Worm (Caenorhabditis elegans) whole organism, L4 larva: Measurements from ENCODE around the gene Y54F10AR.1.
A peak's percentile ranks its signal among the peaks of the same experiment; 100 is the strongest.

ENCODE experiments used
- D1046.2 ChIP-seq: fragments of 200-800 bp; sonication (Bioruptor generic); IDR thresholded peaks from 2 replicates; pipeline ENCODE4 v1.3.6; 2022; ENCODE audit warnings: missing genetic modification characterization, missing compliant biosample characterization
- F10B5.3 ChIP-seq: sonication (generic microtip); optimal IDR thresholded peaks from 2 replicates; lab custom pipeline; 2016; ENCODE audit warnings: mild to moderate bottlenecking, missing genetic modification characterization, missing compliant biosample characterization
- F26F4.8 ChIP-seq: fragments of 200-800 bp; sonication (Bioruptor generic); conservative IDR thresholded peaks from 2 replicates; pipeline ENCODE4 v1.3.6; 2022; ENCODE audit warnings: missing genetic modification characterization, missing compliant biosample characterization
- F37D6.2 ChIP-seq: sonication (generic microtip); optimal IDR thresholded peaks from 2 replicates; lab custom pipeline; 2016; ENCODE audit warnings: mild to moderate bottlenecking, missing genetic modification characterization, missing compliant biosample characterization
- F49E8.2 ChIP-seq: sonication (generic microtip); optimal IDR thresholded peaks from 2 replicates; lab custom pipeline; 2016; ENCODE audit warnings: missing compliant biosample characterization, mild to moderate bottlenecking, missing genetic modification characterization, borderline replicate concordance
- R02D3.7 ChIP-seq: fragments of 150-350 bp; sonication (generic microtip); optimal IDR thresholded peaks from 3 replicates; lab custom pipeline; 2014; ENCODE audit warnings: missing biosample characterization, missing genetic modification characterization
- Y105C5A.15 ChIP-seq: fragments of 200-800 bp; sonication (Bioruptor generic); IDR thresholded peaks from 2 replicates; pipeline ENCODE4 v1.3.6; 2022; ENCODE audit warnings: missing genetic modification characterization, missing compliant biosample characterization
- Y75B8A.6 ChIP-seq: fragments of 200-800 bp; sonication (Bioruptor generic); IDR thresholded peaks from 2 replicates; pipeline ENCODE4 v1.3.6; 2022; ENCODE audit warnings: missing genetic modification reagents, missing genetic modification characterization, missing compliant biosample characterization
- ZK546.5 ChIP-seq, 2 experiments: sonication (generic microtip); optimal IDR thresholded peaks; 2 replicates each; lab custom pipeline; 2017; ENCODE audit warnings: missing biosample characterization in 2 of 2, missing genetic modification characterization in 2 of 2
- aly-2 ChIP-seq: sonication (generic microtip); optimal IDR thresholded peaks from 2 replicates; lab custom pipeline; 2018; ENCODE audit warnings: missing biosample characterization, missing genetic modification characterization
- attf-4 ChIP-seq: sonication (generic microtip); optimal IDR thresholded peaks from 3 replicates; lab custom pipeline; 2017; ENCODE audit warnings: missing biosample characterization, missing genetic modification characterization
- ceh-82 ChIP-seq: sonication (generic microtip); optimal IDR thresholded peaks from 2 replicates; lab custom pipeline; 2017; ENCODE audit warnings: missing biosample characterization, missing genetic modification characterization
- cey-2 ChIP-seq: sonication (generic microtip); optimal IDR thresholded peaks from 3 replicates; lab custom pipeline; 2017; ENCODE audit warnings: missing genetic modification characterization, mild to moderate bottlenecking, missing compliant biosample characterization, antibody characterized with exemption, borderline replicate concordance; ENCODE audit not compliant: insufficient read depth
- daf-16 ChIP-seq, 3 experiments: sonication (generic microtip); optimal IDR thresholded peaks; 2 replicates each; lab custom pipeline; 2016 to 2017; ENCODE audit warnings: missing genetic modification characterization in 3 of 3, missing genetic modification reagents in 3 of 3, mild to moderate bottlenecking in 2 of 3, missing compliant biosample characterization in 2 of 3, missing biosample characterization in 1 of 3, moderate library complexity in 1 of 3
- daf-19 ChIP-seq: fragments of 200-800 bp; sonication (Bioruptor generic); conservative IDR thresholded peaks from 2 replicates; pipeline ENCODE4 v1.3.6; 2022; ENCODE audit warnings: missing genetic modification characterization, missing compliant biosample characterization
- daf-8 ChIP-seq: fragments of 200-800 bp; sonication (Bioruptor generic); IDR thresholded peaks from 2 replicates; pipeline ENCODE4 v1.3.6; 2022; ENCODE audit warnings: missing genetic modification characterization, missing compliant biosample characterization
- dmd-6 ChIP-seq: fragments of 200-800 bp; sonication (Bioruptor generic); IDR thresholded peaks from 2 replicates; pipeline ENCODE4 v1.3.6; 2022; ENCODE audit warnings: missing genetic modification reagents, missing genetic modification characterization, missing compliant biosample characterization
- dmd-8 ChIP-seq: fragments of 200-800 bp; sonication (Bioruptor generic); IDR thresholded peaks from 2 replicates; pipeline ENCODE4 v1.3.6; 2022; ENCODE audit warnings: missing genetic modification characterization, missing compliant biosample characterization
- dve-1 ChIP-seq: sonication (generic microtip); optimal IDR thresholded peaks from 2 replicates; lab custom pipeline; 2017; ENCODE audit warnings: antibody characterized with exemption, mild to moderate bottlenecking, missing genetic modification characterization, missing compliant biosample characterization; ENCODE audit not compliant: insufficient read depth
- fos-1 ChIP-seq: fragments of 150-350 bp; optimal IDR thresholded peaks from 2 replicates; lab custom pipeline; 2014; ENCODE audit warnings: missing biosample characterization, missing genetic modification characterization
- gei-8 ChIP-seq: fragments of 200-800 bp; sonication (Bioruptor generic); optimal IDR thresholded peaks from 2 replicates; lab custom pipeline; 2018; ENCODE audit warnings: mild to moderate bottlenecking, missing genetic modification characterization, missing compliant biosample characterization
- hlh-30 ChIP-seq: sonication (generic microtip); optimal IDR thresholded peaks from 2 replicates; lab custom pipeline; 2017; ENCODE audit warnings: antibody characterized with exemption, mild to moderate bottlenecking, missing genetic modification characterization, missing compliant biosample characterization; ENCODE audit not compliant: insufficient read depth
- jun-1 ChIP-seq: fragments of 150-350 bp; optimal IDR thresholded peaks from 2 replicates; lab custom pipeline; 2014; ENCODE audit warnings: missing biosample characterization, missing genetic modification reagents, missing genetic modification characterization
- lim-7 ChIP-seq: fragments of 200-800 bp; sonication (Bioruptor generic); IDR thresholded peaks from 2 replicates; pipeline ENCODE4 v1.3.6; 2022; ENCODE audit warnings: missing genetic modification characterization, missing compliant biosample characterization
- lin-1 ChIP-seq: fragments of 200-800 bp; sonication (Bioruptor generic); IDR thresholded peaks from 2 replicates; pipeline ENCODE4 v1.3.6; 2022; ENCODE audit warnings: missing genetic modification reagents, missing genetic modification characterization, missing compliant biosample characterization
- lin-29 ChIP-seq: fragments of 200-800 bp; sonication (Bioruptor generic); IDR thresholded peaks from 2 replicates; pipeline ENCODE4 v1.3.6; 2022; ENCODE audit warnings: missing genetic modification reagents, missing genetic modification characterization, missing compliant biosample characterization
- lin-38 ChIP-seq: fragments of 200-800 bp; sonication (Bioruptor generic); IDR thresholded peaks from 2 replicates; pipeline ENCODE4 v1.3.6; 2022; ENCODE audit warnings: missing genetic modification reagents, missing genetic modification characterization, missing compliant biosample characterization
- lin-39 ChIP-seq: fragments of 150-350 bp; optimal IDR thresholded peaks from 2 replicates; lab custom pipeline; 2014; ENCODE audit warnings: missing biosample characterization, missing genetic modification reagents, missing genetic modification characterization
- lsy-2 ChIP-seq, 2 experiments: fragments of 150-350 bp in 1 of 2; sonication (generic microtip) in 1 of 2; optimal IDR thresholded peaks; 2 replicates each; lab custom pipeline; 2014 to 2017; ENCODE audit warnings: missing biosample characterization in 2 of 2, missing genetic modification characterization in 2 of 2
- madf-5 ChIP-seq, 2 experiments: fragments of 200-800 bp; sonication (Bioruptor generic); IDR thresholded peaks; 2 replicates each; pipeline ENCODE4 v1.3.6; 2022; ENCODE audit warnings: missing compliant biosample characterization in 2 of 2, missing genetic modification characterization in 2 of 2
- madf-9 ChIP-seq: fragments of 200-800 bp; sonication (Bioruptor generic); conservative IDR thresholded peaks from 2 replicates; pipeline ENCODE4 v1.3.6; 2022; ENCODE audit warnings: missing genetic modification reagents, missing genetic modification characterization, missing compliant biosample characterization
- mdt-29 ChIP-seq: fragments of 200-800 bp; sonication (Bioruptor generic); IDR thresholded peaks from 2 replicates; pipeline ENCODE4 v1.3.6; 2022; ENCODE audit warnings: missing genetic modification reagents, missing genetic modification characterization, missing compliant biosample characterization
- mxl-3 ChIP-seq: fragments of 200-800 bp; sonication (Bioruptor generic); optimal IDR thresholded peaks from 2 replicates; lab custom pipeline; 2018; ENCODE audit warnings: mild to moderate bottlenecking, missing genetic modification characterization, missing compliant biosample characterization
- nhr-10 ChIP-seq: fragments of 150-350 bp; optimal IDR thresholded peaks from 2 replicates; lab custom pipeline; 2014; ENCODE audit warnings: missing biosample characterization, missing genetic modification characterization
- nhr-102 ChIP-seq: sonication (generic microtip); optimal IDR thresholded peaks from 2 replicates; lab custom pipeline; 2016; ENCODE audit warnings: mild to moderate bottlenecking, missing genetic modification characterization, moderate library complexity, missing compliant biosample characterization
- nhr-11 ChIP-seq: fragments of 150-350 bp; optimal IDR thresholded peaks from 2 replicates; lab custom pipeline; 2014; ENCODE audit warnings: missing biosample characterization, missing genetic modification characterization
- nhr-25 ChIP-seq: sonication (generic microtip); optimal IDR thresholded peaks from 2 replicates; lab custom pipeline; 2017; ENCODE audit warnings: missing genetic modification characterization, mild to moderate bottlenecking, missing compliant biosample characterization, antibody characterized with exemption, moderate library complexity, borderline replicate concordance; ENCODE audit not compliant: insufficient read depth
- nhr-28 ChIP-seq: fragments of 150-350 bp; optimal IDR thresholded peaks from 2 replicates; lab custom pipeline; 2014; ENCODE audit warnings: missing biosample characterization, missing genetic modification characterization
- nhr-41 ChIP-seq: fragments of 200-800 bp; sonication (Bioruptor generic); IDR thresholded peaks from 2 replicates; pipeline ENCODE4 v1.3.6; 2022; ENCODE audit warnings: missing genetic modification reagents, missing genetic modification characterization, missing compliant biosample characterization
- nhr-42 ChIP-seq: fragments of 200-800 bp; sonication (Bioruptor generic); IDR thresholded peaks from 2 replicates; pipeline ENCODE4 v1.3.6; 2022; ENCODE audit warnings: missing genetic modification characterization, missing compliant biosample characterization
- nhr-6 ChIP-seq: fragments of 150-350 bp; optimal IDR thresholded peaks from 2 replicates; lab custom pipeline; 2014; ENCODE audit warnings: missing biosample characterization, missing genetic modification characterization
- nhr-77 ChIP-seq: fragments of 150-350 bp; optimal IDR thresholded peaks from 2 replicates; lab custom pipeline; 2014; ENCODE audit warnings: missing biosample characterization, missing genetic modification characterization
- php-3 ChIP-seq: fragments of 200-800 bp; sonication (Bioruptor generic); IDR thresholded peaks from 2 replicates; pipeline ENCODE4 v1.3.6; 2022; ENCODE audit warnings: missing genetic modification reagents, missing genetic modification characterization, missing compliant biosample characterization
- set-16 ChIP-seq: fragments of 200-800 bp; sonication (Bioruptor generic); IDR thresholded peaks from 2 replicates; pipeline ENCODE4 v1.3.6; 2022; ENCODE audit warnings: missing genetic modification reagents, missing genetic modification characterization, missing compliant biosample characterization
- spr-3 ChIP-seq: fragments of 200-800 bp; sonication (Bioruptor generic); optimal IDR thresholded peaks from 2 replicates; lab custom pipeline; 2018; ENCODE audit warnings: mild to moderate bottlenecking, missing genetic modification characterization, missing compliant biosample characterization
- tag-97 ChIP-seq: fragments of 200-800 bp; sonication (Bioruptor generic); IDR thresholded peaks from 2 replicates; pipeline ENCODE4 v1.3.6; 2022; ENCODE audit warnings: missing genetic modification characterization, missing compliant biosample characterization
- tra-1 ChIP-seq: fragments of 200-800 bp; sonication (Bioruptor generic); IDR thresholded peaks from 2 replicates; pipeline ENCODE4 v1.3.6; 2022; ENCODE audit warnings: missing genetic modification reagents, missing genetic modification characterization, missing compliant biosample characterization
- unc-39 ChIP-seq: sonication (generic microtip); optimal IDR thresholded peaks from 2 replicates; lab custom pipeline; 2017; ENCODE audit warnings: missing biosample characterization, missing genetic modification characterization
- vab-7 ChIP-seq: fragments of 200-800 bp; sonication (Bioruptor generic); IDR thresholded peaks from 2 replicates; pipeline ENCODE4 v1.3.6; 2022; ENCODE audit warnings: missing genetic modification reagents, missing genetic modification characterization, missing compliant biosample characterization
- ztf-11 ChIP-seq: fragments of 150-350 bp; optimal IDR thresholded peaks from 2 replicates; lab custom pipeline; 2014; ENCODE audit warnings: missing biosample characterization, missing genetic modification characterization

The Y54F10AR.1 gene

ce11 chrIII:2596984-2597454, 21.5 kb upstream of the Y54F10AR.1 start, which contains the start of gene apb-1 (continued):
- TF ChIP-seq gei-8 (GFP tag; lab: Kevin White, UChicago) (no peak), dmd-8 (GFP tag; lab: Robert Waterston, UW) (no peak), unc-39 (tag; lab: Kevin White, UChicago) (no peak), nhr-10 (tag; lab: Kevin White, UChicago) (no peak), R02D3.7 (tag; lab: Kevin White, UChicago) (no peak), nhr-11 (tag; lab: Kevin White, UChicago) (peak; percentile 79), vab-7 (GFP tag; lab: Robert Waterston, UW) (peak; percentile 51; the same call in 1 of the 2 replicates), nhr-25 (tag; lab: Kevin White, UChicago) (peak; percentile 29), spr-3 (GFP tag; lab: Kevin White, UChicago) (peak; percentile 72), madf-5 (GFP tag; IDR thresholded peaks at IDR 0.05; lab: Robert Waterston, UW) (no peak), lin-29 (GFP tag; lab: Robert Waterston, UW) (peak; percentile 58; the same call in 1 of the 2 replicates), D1046.2 (GFP tag; lab: Robert Waterston, UW) (0 out of 2 replicates have a peak, but pooled peaks have one; percentile 66), nhr-102 (tag; lab: Kevin White, UChicago) (peak; percentile 88), aly-2 (tag; lab: Kevin White, UChicago) (no peak), php-3 (GFP tag; lab: Robert Waterston, UW) (no peak), Y105C5A.15 (GFP tag; lab: Robert Waterston, UW) (no peak), F49E8.2 (peak; percentile 33), mdt-29 (GFP tag; lab: Robert Waterston, UW) (no peak), nhr-28 (tag; lab: Kevin White, UChicago) (peak; percentile 39), nhr-42 (GFP tag; lab: Robert Waterston, UW) (peak; percentile 72), F10B5.3 (tag; lab: Kevin White, UChicago) (peak; percentile 80), daf-16 (GFP tag; optimal IDR thresholded peaks at IDR 0.05; lab: Kevin White, UChicago) (peak in 1 of 2 experiments; percentile 30), daf-16 (tag; optimal IDR thresholded peaks at IDR 0.05; lab: Kevin White, UChicago) (peak; percentile 40), tag-97 (no peak), lin-1 (GFP tag; lab: Robert Waterston, UW) (no peak), madf-9 (peak; percentile 69), hlh-30 (tag; lab: Kevin White, UChicago) (peak; percentile 79), ZK546.5 (tag; optimal IDR thresholded peaks at IDR 0.05; lab: Kevin White, UChicago) (no peak), nhr-6 (tag; lab: Kevin White, UChicago) (peak; percentile 92), daf-19 (GFP tag; lab: Robert Waterston, UW) (no peak), nhr-41 (GFP tag; lab: Robert Waterston, UW) (no peak), lin-39 (tag; lab: Kevin White, UChicago) (no peak), F26F4.8 (no peak), jun-1 (tag; lab: Kevin White, UChicago) (peak; percentile 16), nhr-77 (tag; lab: Kevin White, UChicago) (peak; percentile 56), F37D6.2 (tag; lab: Kevin White, UChicago) (peak; percentile 90), dve-1 (tag; lab: Kevin White, UChicago) (peak; percentile 94), dmd-6 (no peak; the same call in 1 of the 2 replicates), cey-2 (no peak), daf-8 (GFP tag; lab: Robert Waterston, UW) (no peak), lsy-2 (tag; optimal IDR thresholded peaks at IDR 0.05; lab: Kevin White, UChicago) (peak; percentile 73 to 96), lin-38 (peak; percentile 92), ceh-82 (tag; lab: Kevin White, UChicago) (no peak), Y75B8A.6 (no peak), ztf-11 (tag; lab: Kevin White, UChicago) (no peak), tra-1 (GFP tag; lab: Robert Waterston, UW) (no peak; the same call in 1 of the 2 replicates), mxl-3 (GFP tag; lab: Kevin White, UChicago) (no peak), set-16 (GFP tag; lab: Robert Waterston, UW) (peak; percentile 57), attf-4 (tag; lab: Kevin White, UChicago) (no peak), lim-7 (GFP tag; lab: Robert Waterston, UW) (no peak), fos-1 (tag; lab: Kevin White, UChicago) (no peak)
